Worm (Caenorhabditis elegans) whole organism, midembryonic: ENCODE data around the gene C05C9.1.

Source experiments
- med-1 ChIP-seq: sonication (generic microtip); optimal IDR thresholded peaks from 2 replicates; lab custom pipeline; 2017; ENCODE audit warnings: missing genetic modification characterization, mild to moderate bottlenecking, missing compliant biosample characterization, antibody characterized with exemption, missing genetic modification reagents; ENCODE audit not compliant: insufficient read depth
- ref-1 ChIP-seq: fragments of 200-800 bp; sonication (Bioruptor generic); conservative IDR thresholded peaks from 2 replicates; pipeline ENCODE4 v1.3.6; 2022; ENCODE audit warnings: missing genetic modification reagents, missing genetic modification characterization, missing compliant biosample characterization
- ztf-23 ChIP-seq: fragments of 200-800 bp; sonication (Bioruptor generic); IDR thresholded peaks from 2 replicates; pipeline ENCODE4 v1.3.6; 2022; ENCODE audit warnings: missing genetic modification reagents, missing genetic modification characterization, missing compliant biosample characterization

- no peak for TF ChIP-seq med-1
- TF ChIP-seq ztf-23 (GFP tag; lab: Robert Waterston, UW) = no peak
- no peak for TF ChIP-seq ref-1 (GFP tag; lab: Robert Waterston, UW)
These were observed 7.9 kb upstream of the C05C9.1 start, which contains the start of the genes C05C9.3 and C05C9.2 for ce11 chrX:11152720-11153119.
